Worm (Caenorhabditis elegans): Measurements from ENCODE around the gene glb-17.

glb-17 gene

ce11 chrX:9546640-9547039 is 30.2 kb downstream of the glb-17 start (continued):
- TF ChIP-seq lin-14 (GFP tag; optimal IDR thresholded peaks at IDR 0.05) = peak; percentile 39
- no peak for TF ChIP-seq ztf-11 (tag; optimal IDR thresholded peaks at IDR 0.05)
- no peak for TF ChIP-seq ama-1 (optimal IDR thresholded peaks at IDR 0.05)
- TF ChIP-seq pag-3 (tag; optimal IDR thresholded peaks at IDR 0.05; ENCODE audit: borderline replicate concordance, insufficient read depth) = no peak
- TF ChIP-seq nhr-11 (tag; optimal IDR thresholded peaks at IDR 0.05) = no peak

- TF ChIP-seq pag-3 (tag; optimal IDR thresholded peaks at IDR 0.05; ENCODE audit: borderline replicate concordance, insufficient read depth) = no peak
- TF ChIP-seq mef-2 (tag; optimal IDR thresholded peaks at IDR 0.05) = no peak
- TF ChIP-seq zip-4 (GFP tag; optimal IDR thresholded peaks at IDR 0.05) = no peak
- no peak for TF ChIP-seq xbp-1 (tag; optimal IDR thresholded peaks at IDR 0.05)
- TF ChIP-seq lir-3 (tag; optimal IDR thresholded peaks at IDR 0.05; ENCODE audit: poor library complexity) = no peak
- TF ChIP-seq grh-1 (GFP tag; IDR thresholded peaks at IDR 0.05) = no peak
- TF ChIP-seq ets-5 (GFP tag; IDR thresholded peaks at IDR 0.05) = no peak
- TF ChIP-seq ceh-90 (tag; optimal IDR thresholded peaks at IDR 0.05) = no peak
- TF ChIP-seq snu-23 (GFP tag; optimal IDR thresholded peaks at IDR 0.05) = peak; percentile 5
- TF ChIP-seq pax-3 (tag; optimal IDR thresholded peaks at IDR 0.05) = no peak
- peak; percentile 55 for TF ChIP-seq lin-14 (GFP tag; optimal IDR thresholded peaks at IDR 0.05)
- TF ChIP-seq rnt-1 (tag; optimal IDR thresholded peaks at IDR 0.05) = no peak
- no peak for TF ChIP-seq sox-4 (tag; optimal IDR thresholded peaks at IDR 0.05)
- no peak for TF ChIP-seq aha-1 (tag; optimal IDR thresholded peaks at IDR 0.05)
- no peak for TF ChIP-seq fos-1 (tag; optimal IDR thresholded peaks at IDR 0.05)
- no peak for TF ChIP-seq alr-1 (tag; optimal IDR thresholded peaks at IDR 0.05; ENCODE audit: borderline replicate concordance)
- no peak for TF ChIP-seq C34B4.2 (tag; optimal IDR thresholded peaks at IDR 0.05)
- TF ChIP-seq jun-1 (tag; optimal IDR thresholded peaks at IDR 0.05) = no peak
- TF ChIP-seq ztf-11 (tag; optimal IDR thresholded peaks at IDR 0.05) = no peak
- TF ChIP-seq lsy-2 (tag; optimal IDR thresholded peaks at IDR 0.05) = peak in 1 of 2 experiments; percentile 40
- no peak for TF ChIP-seq fkh-4 (tag; optimal IDR thresholded peaks at IDR 0.05; ENCODE audit: borderline replicate concordance)
- TF ChIP-seq egl-27 (tag; optimal IDR thresholded peaks at IDR 0.05) = no peak
- TF ChIP-seq pqm-1 (tag; optimal IDR thresholded peaks at IDR 0.05) = no peak
- no peak for TF ChIP-seq ceh-8 (GFP tag; optimal IDR thresholded peaks at IDR 0.05)
- no peak for TF ChIP-seq nhr-84 (tag; optimal IDR thresholded peaks at IDR 0.05)
- TF ChIP-seq fkh-10 (GFP tag; optimal IDR thresholded peaks at IDR 0.05) = no peak
- no peak for TF ChIP-seq tlp-1 (tag; optimal IDR thresholded peaks at IDR 0.05)
- TF ChIP-seq hlh-4 (tag; optimal IDR thresholded peaks at IDR 0.05) = no peak
- TF ChIP-seq lin-39 (tag; optimal IDR thresholded peaks at IDR 0.05) = no peak
- no peak for TF ChIP-seq unc-86 (tag; optimal IDR thresholded peaks at IDR 0.05)
- TF ChIP-seq dsc-1 (tag; optimal IDR thresholded peaks at IDR 0.05) = no peak
- no peak for TF ChIP-seq C16A3.4 (tag; optimal IDR thresholded peaks at IDR 0.05)
- TF ChIP-seq nhr-20 (tag; optimal IDR thresholded peaks at IDR 0.05) = peak; percentile 17
- no peak for TF ChIP-seq ceh-63 (GFP tag; optimal IDR thresholded peaks at IDR 0.05)
- no peak for TF ChIP-seq C04F5.9 (tag; optimal IDR thresholded peaks at IDR 0.05)
- TF ChIP-seq efl-1 (optimal IDR thresholded peaks at IDR 0.05) = no peak
- peak in 1 of 2 experiments; percentile 56 for TF ChIP-seq efl-1 (GFP tag; optimal IDR thresholded peaks at IDR 0.05 in 1 of 2)
- TF ChIP-seq isw-1 (GFP tag; IDR thresholded peaks at IDR 0.05) = no peak
- TF ChIP-seq ceh-82 (tag; optimal IDR thresholded peaks at IDR 0.05) = no peak
- TF ChIP-seq blmp-1 (tag; optimal IDR thresholded peaks at IDR 0.05) = no peak
- TF ChIP-seq unc-98 (GFP tag; IDR thresholded peaks at IDR 0.05) = no peak
- no peak for TF ChIP-seq nhr-76 (tag; optimal IDR thresholded peaks at IDR 0.05)
- no peak for TF ChIP-seq mdl-1 (tag; optimal IDR thresholded peaks at IDR 0.05)
- TF ChIP-seq vab-15 (tag; optimal IDR thresholded peaks at IDR 0.05) = no peak
- TF ChIP-seq ztf-4 (tag; optimal IDR thresholded peaks at IDR 0.05) = no peak
- TF ChIP-seq nhr-28 (tag; optimal IDR thresholded peaks at IDR 0.05) = no peak
- no peak for TF ChIP-seq hlh-17 (GFP tag; optimal IDR thresholded peaks at IDR 0.05; ENCODE audit: borderline replicate concordance)
- no peak for TF ChIP-seq skn-1 (tag; optimal IDR thresholded peaks at IDR 0.05)
- TF ChIP-seq unc-130 (tag; optimal IDR thresholded peaks at IDR 0.05) = peak; percentile 47
- no peak for TF ChIP-seq swsn-7 (tag; optimal IDR thresholded peaks at IDR 0.05)
Observed at ce11 chrX:9544405-9544804, 32.4 kb downstream of the glb-17 start.
